Worm (Caenorhabditis elegans) whole organism, L4/young adult: ENCODE measurements around the gene F38H4.5.
A peak's percentile ranks its signal among the peaks of the same experiment; 100 is the strongest.

Source experiments
- dao-5 ChIP-seq: sonication (generic microtip); optimal IDR thresholded peaks from 2 replicates; lab custom pipeline; 2016; ENCODE audit warnings: missing genotype, missing genetic modification characterization, moderate library complexity, missing compliant biosample characterization
- him-1 ChIP-seq: sonication (generic microtip); optimal IDR thresholded peaks from 2 replicates; lab custom pipeline; 2016; ENCODE audit warnings: missing genotype, missing genetic modification reagents, missing genetic modification characterization, missing compliant biosample characterization

ce11 chrIV:11809708-11810114, 42.3 kb upstream of the F38H4.5 start:
- TF ChIP-seq dao-5 (tag; lab: Kevin White, UChicago) (no peak), him-1 (tag; lab: Kevin White, UChicago) (peak; percentile 78)
